Worm (Caenorhabditis elegans): ENCODE data around the gene F41E6.5.

The F41E6.5 gene

DNA sequence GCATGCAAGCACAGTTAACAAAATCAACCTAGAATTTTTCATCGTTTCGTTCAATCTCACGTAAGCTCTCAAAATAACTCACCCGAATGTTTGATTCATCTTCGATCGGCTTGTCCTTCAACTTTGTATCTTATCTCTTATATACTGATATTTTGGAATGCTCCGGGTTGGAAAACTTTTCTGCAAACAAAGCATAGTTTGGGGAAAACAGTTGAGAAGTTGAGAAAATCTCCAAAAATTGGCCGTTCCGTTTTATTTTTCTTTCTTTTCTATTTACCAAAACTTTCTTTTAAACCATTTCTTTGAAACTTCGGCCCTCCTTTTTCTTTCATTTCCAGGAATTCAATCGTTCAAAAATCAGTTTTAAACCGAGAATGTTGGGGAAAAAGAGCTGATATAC is 642 bp upstream of the F41E6.5 start, which contains the start of gene F41E6.15:
Gene F41E6.15, minus strand, starts transcription at position 101 of the 400 bp plus-strand sequence.
- TF ChIP-seq unc-62 (GFP tag; optimal IDR thresholded peaks at IDR 0.05): no peak

ce11 chrV:8606099-8606696 is 2.9 kb downstream of the F41E6.5 start, which contains the start of gene vps-60:
vps-60 (minus strand) TSS chrV:8606128.
- no peak for TF ChIP-seq unc-62 (GFP tag; optimal IDR thresholded peaks at IDR 0.05)

DNA sequence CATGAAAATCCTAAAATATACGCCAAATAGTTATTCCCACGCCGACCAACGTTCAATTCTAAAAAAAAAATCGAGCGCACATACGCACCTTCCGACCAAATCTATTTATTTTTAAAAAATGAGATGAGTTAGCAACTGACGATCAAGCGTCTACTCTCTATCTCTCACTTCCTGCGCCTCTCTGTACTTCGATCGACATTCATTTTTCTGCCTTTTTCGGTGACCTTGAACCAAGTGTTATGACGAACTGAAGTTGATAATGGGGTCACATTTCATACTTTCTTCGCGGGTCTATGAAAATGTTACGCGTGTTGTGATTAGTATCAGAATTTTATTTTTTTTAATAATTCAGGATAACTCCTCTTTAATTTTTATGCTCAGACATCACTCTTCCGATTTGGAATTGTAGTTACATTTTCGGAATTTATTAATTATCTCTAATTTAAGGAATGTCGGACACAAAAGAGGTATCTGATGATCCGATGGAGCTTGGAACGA is 4.1 kb downstream of the F41E6.5 start, which contains the start of gene smk-1:
Gene smk-1, plus strand, starts transcription at position 448 of the 498 bp plus-strand sequence.
- no peak for TF ChIP-seq unc-62 (GFP tag; optimal IDR thresholded peaks at IDR 0.05)

- no peak for TF ChIP-seq unc-62 (GFP tag; optimal IDR thresholded peaks at IDR 0.05)
Measured at ce11 chrV:8608483-8608882, 5.2 kb downstream of the F41E6.5 start.

- no peak for TF ChIP-seq unc-62 (GFP tag; optimal IDR thresholded peaks at IDR 0.05)
Measured at ce11 chrV:8609776-8610529, 6.7 kb downstream of the F41E6.5 start.

DNA sequence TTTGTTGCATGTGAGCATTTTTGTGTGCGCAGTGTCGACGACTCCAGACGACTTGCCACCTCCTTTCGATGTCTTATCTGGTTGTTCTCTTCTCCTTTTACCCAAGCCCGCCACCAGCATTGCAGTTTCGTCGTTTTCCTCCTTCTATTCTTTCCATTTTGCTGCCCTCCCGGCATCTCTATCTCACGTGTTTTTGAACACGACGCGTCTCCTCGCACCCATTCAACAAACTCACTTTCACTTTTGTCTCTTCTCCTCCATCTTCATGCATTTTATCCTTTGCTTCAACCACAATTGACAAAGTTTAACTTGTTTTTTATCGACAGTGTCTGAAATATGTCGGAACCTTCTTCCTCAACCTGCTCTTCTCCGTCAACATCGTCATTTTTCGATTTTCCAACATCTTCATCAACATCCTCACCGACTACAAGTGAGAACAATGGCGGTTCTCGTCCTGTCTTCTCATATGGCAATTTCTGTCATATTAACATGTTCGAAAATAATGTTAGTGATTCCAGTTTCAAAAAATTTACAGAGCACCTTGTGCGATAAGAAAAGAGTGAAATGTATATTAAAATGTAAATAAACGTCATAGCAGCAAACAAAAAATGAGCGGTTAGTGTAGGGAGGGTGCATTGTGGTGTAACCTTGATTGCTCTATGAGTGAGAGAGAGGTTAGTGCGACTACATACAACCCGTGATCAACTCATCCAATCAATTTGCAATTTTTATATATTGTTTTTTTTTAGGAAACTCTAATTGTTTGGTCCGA is 7.5 kb downstream of the F41E6.5 start, which contains the start of gene fip-4:
Gene fip-4, minus strand, starts transcription at position 636 of the 772 bp plus-strand sequence.
- no peak for TF ChIP-seq unc-62 (GFP tag; optimal IDR thresholded peaks at IDR 0.05)

- no peak for TF ChIP-seq unc-62 (GFP tag; optimal IDR thresholded peaks at IDR 0.05)
Measured at ce11 chrV:8615711-8616110, 12.4 kb downstream of the F41E6.5 start.

- no peak for TF ChIP-seq unc-62 (GFP tag; optimal IDR thresholded peaks at IDR 0.05)
Measured at ce11 chrV:8618738-8619137, 15.5 kb downstream of the F41E6.5 start, which contains the start of gene grd-5. grd-5 (plus strand) TSS chrV:8619032.

ce11 chrV:8621213-8621612 is 17.9 kb downstream of the F41E6.5 start, which contains the start of gene idpc-2:
idpc-2 (minus strand) TSS chrV:8621313.
- no peak for TF ChIP-seq unc-62 (GFP tag; optimal IDR thresholded peaks at IDR 0.05)

DNA sequence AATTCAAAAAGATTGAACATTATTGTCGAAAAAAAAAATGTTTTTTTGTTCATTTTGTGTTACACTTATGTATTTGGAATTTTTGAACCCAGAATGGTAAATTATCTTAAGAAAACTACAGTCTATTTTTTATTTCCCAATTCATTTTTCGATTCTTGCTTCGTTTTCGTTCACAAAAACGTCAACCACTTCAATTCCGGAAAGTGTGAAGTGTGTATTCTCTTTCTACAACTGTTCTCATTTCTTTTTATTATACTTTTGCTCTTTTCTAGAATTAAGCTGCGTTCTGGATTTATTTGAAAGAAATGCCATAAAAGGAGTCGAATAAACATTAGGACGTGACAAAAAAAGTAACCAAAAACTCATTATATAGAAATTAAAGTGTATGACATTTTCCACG is 19.0 kb downstream of the F41E6.5 start, which contains the start of gene F41E6.1:
Gene F41E6.1, plus strand, starts transcription at position 301 of the 400 bp plus-strand sequence.
- no peak for TF ChIP-seq unc-62 (GFP tag; optimal IDR thresholded peaks at IDR 0.05)

DNA sequence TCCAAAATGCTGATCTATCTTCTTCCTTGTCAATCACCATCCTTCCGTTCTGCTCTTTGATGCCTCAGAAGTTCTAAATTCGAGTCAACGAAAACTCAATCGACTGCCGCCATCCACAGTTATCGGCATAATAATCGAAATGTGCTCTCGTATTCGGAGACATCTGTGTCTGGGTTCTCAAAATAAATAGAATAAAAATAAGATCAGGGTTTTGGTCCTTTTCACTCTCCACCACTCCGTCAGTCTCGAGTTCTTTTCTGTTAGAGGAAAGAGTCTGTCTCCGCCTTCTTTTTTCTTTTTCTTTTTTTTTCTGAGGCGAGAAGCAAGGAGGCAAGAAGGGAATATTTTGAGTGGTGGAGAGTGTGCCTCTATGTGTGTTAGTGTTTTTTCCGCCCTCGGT is 20.5 kb downstream of the F41E6.5 start, which contains the start of gene F41E6.17:
Gene F41E6.17, plus strand, starts transcription at position 348 of the 400 bp plus-strand sequence.
- no peak for TF ChIP-seq unc-62 (GFP tag; optimal IDR thresholded peaks at IDR 0.05)

DNA sequence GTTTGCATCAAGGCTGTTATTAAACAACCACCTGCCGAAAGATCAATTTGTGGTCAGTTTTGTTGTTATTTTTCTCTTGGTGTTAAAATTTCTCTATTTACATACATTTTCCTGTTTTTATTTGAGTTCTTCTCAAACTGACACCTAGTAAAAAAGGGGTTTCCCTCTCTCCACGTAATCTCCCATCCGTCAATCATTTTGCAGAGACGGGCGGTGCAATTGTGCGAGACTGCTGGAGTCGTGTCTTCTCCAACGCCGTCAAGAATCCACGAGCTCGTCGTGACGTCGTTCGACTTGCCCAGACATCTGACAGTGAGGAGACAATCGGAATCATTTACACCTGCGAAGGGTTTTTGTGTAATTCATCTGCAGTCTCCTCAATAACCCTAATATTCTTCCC is 23.1 kb downstream of the F41E6.5 start:
- no peak for TF ChIP-seq unc-62 (GFP tag; optimal IDR thresholded peaks at IDR 0.05)

DNA sequence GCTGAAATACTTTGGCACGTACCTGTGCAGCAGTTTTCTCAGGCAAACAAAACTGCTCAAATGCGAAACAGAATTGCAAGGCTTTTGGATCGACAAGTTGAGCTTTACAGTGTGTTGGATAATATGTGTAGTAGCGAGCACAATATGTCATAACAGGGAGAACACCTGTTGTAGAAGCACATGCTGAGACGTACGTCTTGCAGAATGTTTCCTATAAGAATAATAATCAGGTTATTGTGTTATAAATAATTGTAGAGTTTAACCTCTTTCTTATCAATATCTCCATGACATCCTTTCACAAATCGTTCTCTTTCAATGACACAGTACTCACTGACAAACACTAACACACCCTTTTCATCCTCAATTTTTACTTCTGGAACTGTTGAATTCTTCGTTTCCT is 24.3 kb downstream of the F41E6.5 start:
- no peak for TF ChIP-seq unc-62 (GFP tag; optimal IDR thresholded peaks at IDR 0.05)

DNA sequence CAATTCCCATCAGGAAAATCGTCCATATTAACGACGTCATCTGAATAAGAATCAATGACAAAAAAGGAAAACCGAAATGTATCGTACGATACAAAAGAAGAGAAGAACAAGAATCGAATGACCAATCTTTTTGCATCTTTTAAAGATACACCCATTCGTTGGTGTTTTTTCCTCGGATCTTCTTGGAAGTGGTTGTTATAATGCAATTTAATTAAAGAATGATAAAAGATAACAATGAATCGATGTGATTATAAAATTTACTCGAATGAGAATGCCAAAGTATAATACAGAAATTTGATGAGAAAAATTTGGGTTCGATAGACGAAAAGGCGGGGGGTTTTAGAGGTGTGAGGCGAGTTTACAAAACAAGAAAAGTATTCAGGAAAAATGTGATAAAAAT is 25.7 kb downstream of the F41E6.5 start, which contains the start of gene F41E6.12:
Gene F41E6.12, minus strand, starts transcription at position 101 of the 400 bp plus-strand sequence.
- TF ChIP-seq unc-62 (GFP tag; optimal IDR thresholded peaks at IDR 0.05): no peak

DNA sequence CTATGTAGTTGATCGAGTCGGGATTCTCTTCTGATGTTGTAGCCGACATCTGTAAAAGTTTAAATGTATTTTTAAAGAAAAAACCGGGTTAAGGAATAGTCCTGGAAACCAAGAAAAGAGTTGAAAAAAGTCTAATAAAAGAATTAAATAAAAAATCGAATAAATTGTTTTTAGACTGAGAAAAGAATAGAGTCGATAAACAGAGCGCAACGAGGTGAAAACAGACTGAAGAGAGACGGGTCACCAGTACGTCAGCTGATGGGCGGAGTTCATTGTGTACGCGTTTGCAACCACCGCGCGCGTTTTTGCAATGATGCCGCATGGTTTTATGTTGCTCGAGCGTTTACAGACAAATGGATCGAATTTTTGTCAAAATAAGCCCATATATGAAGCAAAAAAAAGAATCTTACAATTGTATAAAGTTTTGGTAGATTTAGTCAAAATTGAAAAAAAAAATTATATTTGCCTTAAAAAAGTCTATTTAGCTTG is 28.0 kb downstream of the F41E6.5 start, which contains the start of gene atg-18:
Gene atg-18, minus strand, starts transcription at position 51 of the 489 bp plus-strand sequence.
- TF ChIP-seq unc-62 (GFP tag; optimal IDR thresholded peaks at IDR 0.05): no peak
